Fruit fly (Drosophila melanogaster) whole organism, embryonic: Measurements from ENCODE around the gene Cyp18a1.

ENCODE experiments used
- C15 ChIP-seq: fragments of 200-800 bp; sonication (Bioruptor generic); IDR thresholded peaks from 3 replicates; pipeline ENCODE4 v1.3.6; 2022; ENCODE audit warnings: missing biosample characterization, missing genetic modification characterization
- CG10267 ChIP-seq: fragments of 200-800 bp; sonication (Bioruptor generic); optimal IDR thresholded peaks from 2 replicates; lab custom pipeline; 2018; ENCODE audit warnings: missing biosample characterization, mild to moderate bottlenecking, missing genetic modification characterization, moderate library complexity
- CG10543 ChIP-seq: fragments of 200-800 bp; sonication (Bioruptor generic); optimal IDR thresholded peaks from 3 replicates; lab custom pipeline; 2017; ENCODE audit warnings: missing biosample characterization, mild to moderate bottlenecking, missing genetic modification characterization, moderate library complexity
- CG10979 ChIP-seq: fragments of 200-800 bp; sonication (Bioruptor generic); optimal IDR thresholded peaks from 2 replicates; lab custom pipeline; 2018; ENCODE audit warnings: missing biosample characterization, mild to moderate bottlenecking, missing genetic modification characterization, moderate library complexity
- CG11085 ChIP-seq: fragments of 200-800 bp; sonication (Bioruptor generic); IDR thresholded peaks from 2 replicates; pipeline ENCODE4 v1.3.6; 2022; ENCODE audit warnings: missing biosample characterization, missing genetic modification characterization
- CG11247 ChIP-seq: fragments of 200-800 bp; sonication (Bioruptor generic); IDR thresholded peaks from 2 replicates; pipeline ENCODE4 v1.3.6; 2022; ENCODE audit warnings: missing biosample characterization, missing genetic modification characterization
- CG12219 ChIP-seq: fragments of 200-800 bp; sonication (Bioruptor generic); optimal IDR thresholded peaks from 3 replicates; lab custom pipeline; 2018; ENCODE audit warnings: missing biosample characterization, mild to moderate bottlenecking, missing genetic modification characterization
- CG12236 ChIP-seq: fragments of 200-800 bp; sonication (Bioruptor generic); optimal IDR thresholded peaks from 2 replicates; lab custom pipeline; 2016; ENCODE audit warnings: missing biosample characterization, missing genetic modification characterization
- CG14050 ChIP-seq: fragments of 200-800 bp; sonication (Bioruptor generic); IDR thresholded peaks from 3 replicates; pipeline ENCODE4 v1.3.6; 2022; ENCODE audit warnings: missing biosample characterization, missing genetic modification characterization
- CG14667 ChIP-seq: fragments of 200-800 bp; sonication (Bioruptor generic); IDR thresholded peaks from 2 replicates; pipeline ENCODE4 v1.3.6; 2022; ENCODE audit warnings: missing biosample characterization, missing genetic modification characterization
- CG14710 ChIP-seq: fragments of 200-800 bp; sonication (Bioruptor generic); optimal IDR thresholded peaks from 3 replicates; lab custom pipeline; 2019; ENCODE audit warnings: missing biosample characterization, mild to moderate bottlenecking, missing genetic modification characterization, moderate library complexity
- CG15479 ChIP-seq: fragments of 200-800 bp; sonication (Bioruptor generic); optimal IDR thresholded peaks from 3 replicates; lab custom pipeline; 2019; ENCODE audit warnings: missing biosample characterization, mild to moderate bottlenecking, missing genetic modification characterization, moderate library complexity
- CG16815 ChIP-seq: fragments of 200-800 bp; sonication (Bioruptor generic); optimal IDR thresholded peaks from 3 replicates; lab custom pipeline; 2017; ENCODE audit warnings: missing biosample characterization, mild to moderate bottlenecking, missing genetic modification characterization
- CG18011 ChIP-seq: fragments of 200-800 bp; sonication (Bioruptor generic); optimal IDR thresholded peaks from 2 replicates; lab custom pipeline; 2017; ENCODE audit warnings: missing biosample characterization, missing genetic modification characterization, mild to moderate bottlenecking, moderate library complexity, missing genotype
- CG2116 ChIP-seq: fragments of 200-800 bp; sonication (Bioruptor generic); optimal IDR thresholded peaks from 3 replicates; lab custom pipeline; 2018; ENCODE audit warnings: missing biosample characterization, mild to moderate bottlenecking, missing genetic modification characterization
- CG2889 ChIP-seq: fragments of 200-800 bp; sonication (Bioruptor generic); IDR thresholded peaks from 3 replicates; pipeline ENCODE4 v1.3.6; 2022; ENCODE audit warnings: missing biosample characterization, missing genetic modification characterization
- CG4404 ChIP-seq: fragments of 200-800 bp; sonication (Bioruptor generic); IDR thresholded peaks from 2 replicates; pipeline ENCODE4 v1.3.6; 2022; ENCODE audit warnings: missing biosample characterization, missing genetic modification characterization
- CG4707 ChIP-seq: fragments of 200-800 bp; sonication (Bioruptor generic); optimal IDR thresholded peaks from 2 replicates; lab custom pipeline; 2018; ENCODE audit warnings: missing biosample characterization, mild to moderate bottlenecking, missing genetic modification characterization, moderate library complexity
- CG6813 ChIP-seq: fragments of 200-800 bp; sonication (Bioruptor generic); optimal IDR thresholded peaks from 2 replicates; lab custom pipeline; 2017; ENCODE audit warnings: missing biosample characterization, missing genetic modification characterization, mild to moderate bottlenecking, moderate library complexity, missing genetic modification reagents
- CG7372 ChIP-seq: fragments of 200-800 bp; sonication (Bioruptor generic); IDR thresholded peaks from 2 replicates; pipeline ENCODE4 v1.3.6; 2022; ENCODE audit warnings: missing biosample characterization, missing genetic modification characterization
- CG8089 ChIP-seq: fragments of 200-800 bp; sonication (Bioruptor generic); optimal IDR thresholded peaks from 3 replicates; lab custom pipeline; 2016; ENCODE audit warnings: missing biosample characterization, missing genetic modification characterization
- CG8359 ChIP-seq: fragments of 200-800 bp; sonication (Bioruptor generic); optimal IDR thresholded peaks from 2 replicates; lab custom pipeline; 2017; ENCODE audit warnings: missing biosample characterization, mild to moderate bottlenecking, missing genetic modification characterization, borderline replicate concordance
- CG8388 ChIP-seq: fragments of 200-800 bp; sonication (Bioruptor generic); optimal IDR thresholded peaks from 2 replicates; lab custom pipeline; 2019; ENCODE audit warnings: missing biosample characterization, mild to moderate bottlenecking, missing genetic modification characterization, moderate library complexity
- CG9215 ChIP-seq: fragments of 200-800 bp; sonication (Bioruptor generic); IDR thresholded peaks from 2 replicates; pipeline ENCODE4 v1.3.6; 2022; ENCODE audit warnings: missing biosample characterization, missing genetic modification characterization
- Dek ChIP-seq: fragments of 200-800 bp; sonication (Bioruptor generic); optimal IDR thresholded peaks from 3 replicates; lab custom pipeline; 2019; ENCODE audit warnings: missing biosample characterization, mild to moderate bottlenecking, missing genetic modification characterization, moderate library complexity
- Hr51 ChIP-seq, 2 experiments: fragments of 200-800 bp; sonication (Bioruptor generic); optimal IDR thresholded peaks; 2 replicates in 1 of 2; 3 replicates in 1 of 2; lab custom pipeline; 2016 to 2018; ENCODE audit warnings: missing biosample characterization in 2 of 2, missing genetic modification characterization in 2 of 2, mild to moderate bottlenecking in 1 of 2, moderate library complexity in 1 of 2
- Hsf ChIP-seq: fragments of 200-800 bp; sonication (Bioruptor generic); optimal IDR thresholded peaks from 3 replicates; lab custom pipeline; 2016; ENCODE audit warnings: missing biosample characterization, missing genetic modification characterization
- Jarid2 ChIP-seq: fragments of 200-800 bp; sonication (Bioruptor generic); optimal IDR thresholded peaks from 3 replicates; lab custom pipeline; 2017; ENCODE audit warnings: mild to moderate bottlenecking, missing biosample characterization, missing genetic modification reagents, missing genetic modification characterization
- Lhr ChIP-seq: fragments of 200-800 bp; sonication (Bioruptor generic); optimal IDR thresholded peaks from 3 replicates; lab custom pipeline; 2017; ENCODE audit warnings: mild to moderate bottlenecking, missing biosample characterization, missing genetic modification reagents, missing genetic modification characterization
- Rx ChIP-seq: fragments of 200-800 bp; sonication (Bioruptor generic); IDR thresholded peaks from 2 replicates; pipeline ENCODE4 v1.3.6; 2022; ENCODE audit warnings: missing biosample characterization, missing genetic modification characterization
- Six4 ChIP-seq: fragments of 200-800 bp; sonication (Bioruptor generic); optimal IDR thresholded peaks from 2 replicates; lab custom pipeline; 2016; ENCODE audit warnings: missing biosample characterization, missing genetic modification characterization
- Trl ChIP-seq, 3 experiments: fragments of >200 bp in 2 of 3; fragments of 200-800 bp in 1 of 3; sonication (Bioruptor generic) in 1 of 3; optimal IDR thresholded peaks; 2 replicates in 1 of 3; 3 replicates in 2 of 3; lab custom pipeline; 2016 to 2017; ENCODE audit warnings: missing biosample characterization in 1 of 3, missing genetic modification characterization in 1 of 3
- Usf ChIP-seq: fragments of 200-800 bp; sonication (Bioruptor generic); optimal IDR thresholded peaks from 2 replicates; lab custom pipeline; 2017; ENCODE audit warnings: missing genotype, missing biosample characterization, missing genetic modification characterization
- ac ChIP-seq: fragments of 200-800 bp; sonication (Bioruptor generic); optimal IDR thresholded peaks from 3 replicates; lab custom pipeline; 2017; ENCODE audit warnings: missing biosample characterization, mild to moderate bottlenecking, missing genetic modification characterization
- cg ChIP-seq: fragments of 200-800 bp; sonication (Bioruptor generic); optimal IDR thresholded peaks from 3 replicates; lab custom pipeline; 2019; ENCODE audit warnings: missing biosample characterization, mild to moderate bottlenecking, missing genetic modification characterization, moderate library complexity
- ci ChIP-seq: fragments of 200-800 bp; sonication (Bioruptor generic); IDR thresholded peaks from 3 replicates; pipeline ENCODE4 v1.3.6; 2022; ENCODE audit warnings: missing biosample characterization, missing genetic modification characterization
- dati ChIP-seq: fragments of 200-800 bp; sonication (Bioruptor generic); IDR thresholded peaks from 2 replicates; pipeline ENCODE4 v1.3.6; 2022; ENCODE audit warnings: missing biosample characterization, missing genetic modification characterization
- dpn ChIP-seq, 2 experiments: fragments of 200-800 bp; sonication (Bioruptor generic); optimal IDR thresholded peaks; 3 replicates each; lab custom pipeline; 2016; ENCODE audit warnings: missing biosample characterization in 2 of 2, missing genetic modification characterization in 2 of 2
- her ChIP-seq: fragments of 200-800 bp; sonication (Bioruptor generic); optimal IDR thresholded peaks from 2 replicates; lab custom pipeline; 2016; ENCODE audit warnings: missing biosample characterization, missing genetic modification characterization
- hkb ChIP-seq, 2 experiments: fragments of 200-800 bp in 1 of 2; fragments of >200 bp in 1 of 2; sonication (Bioruptor generic) in 1 of 2; IDR thresholded peaks in 1 of 2; optimal IDR thresholded peaks in 1 of 2; 2 replicates each; pipeline versions ENCODE4 v1.3.6 to Lab custom; 2017 to 2022; ENCODE audit warnings: missing biosample characterization in 1 of 2, missing genetic modification characterization in 1 of 2
- jing ChIP-seq: fragments of 200-800 bp; sonication (Bioruptor generic); optimal IDR thresholded peaks from 2 replicates; lab custom pipeline; 2018; ENCODE audit warnings: missing biosample characterization, mild to moderate bottlenecking, missing genetic modification characterization
- jumu ChIP-seq: fragments of 200-800 bp; sonication (Bioruptor generic); optimal IDR thresholded peaks from 3 replicates; lab custom pipeline; 2016; ENCODE audit warnings: missing biosample characterization, missing genetic modification characterization
- klu ChIP-seq: fragments of 200-800 bp; sonication (Bioruptor generic); IDR thresholded peaks from 2 replicates; pipeline ENCODE4 v1.3.6; 2022; ENCODE audit warnings: missing biosample characterization, missing genetic modification characterization
- lola ChIP-seq, 3 experiments: fragments of >200 bp in 2 of 3; fragments of 200-800 bp in 1 of 3; sonication (Bioruptor generic) in 1 of 3; optimal IDR thresholded peaks; 2 replicates each; lab custom pipeline; 2017 to 2019; ENCODE audit warnings: missing biosample characterization in 3 of 3, missing genetic modification characterization in 3 of 3, mild to moderate bottlenecking in 1 of 3, moderate library complexity in 1 of 3
- sens ChIP-seq: fragments of 200-800 bp; sonication (Bioruptor generic); peaks from one replicate; lab custom pipeline; 2016; ENCODE audit warnings: missing biosample characterization, missing genetic modification characterization
- ssp ChIP-seq: fragments of 200-800 bp; sonication (Bioruptor generic); IDR thresholded peaks from 2 replicates; pipeline ENCODE4 v1.3.6; 2022; ENCODE audit warnings: missing biosample characterization, missing genetic modification characterization
- trh ChIP-seq: fragments of 200-800 bp; sonication (Bioruptor generic); optimal IDR thresholded peaks from 2 replicates; lab custom pipeline; 2016; ENCODE audit warnings: missing biosample characterization, missing genetic modification characterization
- unpg ChIP-seq: fragments of 200-800 bp; sonication (Bioruptor generic); optimal IDR thresholded peaks from 3 replicates; lab custom pipeline; 2018; ENCODE audit warnings: missing biosample characterization, mild to moderate bottlenecking, missing genetic modification characterization, moderate library complexity
- zf30C ChIP-seq: fragments of 200-800 bp; sonication (Bioruptor generic); optimal IDR thresholded peaks from 3 replicates; lab custom pipeline; 2018; ENCODE audit warnings: missing biosample characterization, mild to moderate bottlenecking, missing genetic modification characterization

The Cyp18a1 gene

dm6 chrX:18669811-18670477, 22.9 kb downstream of the Cyp18a1 start (continued):
- TF ChIP-seq Hr51 (GFP tag; optimal IDR thresholded peaks at IDR 0.05; lab: Kevin White, UChicago) (peak in 1 of 2 experiments; percentile 64), Dek (tag; lab: Kevin White, UChicago) (no peak), CG12219 (GFP tag; lab: Kevin White, UChicago) (peak; percentile 11), CG10979 (tag; lab: Kevin White, UChicago) (peak; percentile 37), zf30C (GFP tag; lab: Kevin White, UChicago) (no peak), CG15479 (GFP tag; lab: Kevin White, UChicago) (no peak), Lhr (GFP tag; lab: Kevin White, UChicago) (no peak), CG16815 (GFP tag; lab: Kevin White, UChicago) (no peak), CG4707 (GFP tag; lab: Kevin White, UChicago) (no peak), CG2889 (no peak), CG14710 (tag; lab: Kevin White, UChicago) (no peak), CG14050 (GFP tag; lab: Robert Waterston, UW) (no peak), Hsf (no peak), dpn (GFP tag; optimal IDR thresholded peaks at IDR 0.05; lab: Kevin White, UChicago) (no peak), CG14667 (no peak), CG18011 (GFP tag; lab: Kevin White, UChicago) (no peak), CG6813 (GFP tag; lab: Kevin White, UChicago) (no peak), CG8089 (GFP tag; lab: Kevin White, UChicago) (no peak), Six4 (GFP tag; lab: Kevin White, UChicago) (no peak), CG10267 (tag; lab: Kevin White, UChicago) (no peak), lola (GFP tag; optimal IDR thresholded peaks at IDR 0.05; lab: Kevin White, UChicago) (no peak), CG8388 (GFP tag; lab: Kevin White, UChicago) (peak; percentile 28), Trl (optimal IDR thresholded peaks at IDR 0.05; lab: Kevin White, UChicago) (no peak), Trl (GFP tag; optimal IDR thresholded peaks at IDR 0.05; lab: Kevin White, UChicago) (no peak), CG4404 (GFP tag; lab: Robert Waterston, UW) (no peak), ac (GFP tag; lab: Kevin White, UChicago) (no peak), CG11085 (no peak), ssp (peak; percentile 15; the same call in 1 of the 2 replicates), CG2116 (GFP tag; lab: Kevin White, UChicago) (no peak), sens (peak; percentile 67), trh (GFP tag; lab: Kevin White, UChicago) (no peak), ci (GFP tag; lab: Robert Waterston, UW) (no peak), C15 (GFP tag; lab: Robert Waterston, UW) (no peak), CG11247 (GFP tag; lab: Robert Waterston, UW) (no peak), jing (GFP tag; lab: Kevin White, UChicago) (no peak), CG12236 (GFP tag; lab: Kevin White, UChicago) (no peak), klu (GFP tag; lab: Robert Waterston, UW) (no peak), her (GFP tag; lab: Kevin White, UChicago) (no peak), unpg (peak; percentile 11), dati (GFP tag; lab: Robert Waterston, UW) (no peak), CG8359 (GFP tag; lab: Kevin White, UChicago) (no peak), CG10543 (GFP tag; lab: Kevin White, UChicago) (no peak), jumu (GFP tag; lab: Kevin White, UChicago) (no peak), Rx (GFP tag; lab: Robert Waterston, UW) (no peak), Usf (GFP tag; lab: Kevin White, UChicago) (no peak), cg (no peak), hkb (optimal IDR thresholded peaks at IDR 0.05; lab: Kevin White, UChicago) (no peak), hkb (GFP tag; IDR thresholded peaks at IDR 0.05; lab: Robert Waterston, UW) (no peak), CG7372 (GFP tag; lab: Robert Waterston, UW) (0 out of 2 replicates have a peak, but pooled peaks have one; percentile 11), CG9215 (GFP tag; lab: Robert Waterston, UW) (no peak), Jarid2 (GFP tag; lab: Kevin White, UChicago) (no peak)
